Fruit fly (Drosophila melanogaster): Measurements from ENCODE around the gene Prp6.
A peak's percentile ranks its signal among the peaks of the same experiment; 100 is the strongest.

Gene Prp6

dm6 chr3L:18890283-18891175 is 14.6 kb upstream of the Prp6 start, which contains the start of gene CG3961 (continued):
- TF ChIP-seq Sox102F (GFP tag; optimal IDR thresholded peaks at IDR 0.05) (peak; percentile 97), eg (GFP tag; IDR thresholded peaks at IDR 0.05) (peak; percentile 89), fkh (GFP tag; optimal IDR thresholded peaks at IDR 0.05) (peak; percentile 85), CG6163 (GFP tag; IDR thresholded peaks at IDR 0.05) (peak; percentile 89), CG34406 (GFP tag; optimal IDR thresholded peaks at IDR 0.05) (peak; percentile 99), CG6792 (GFP tag; optimal IDR thresholded peaks at IDR 0.05) (peak; percentile 99), Blimp-1 (GFP tag; optimal IDR thresholded peaks at IDR 0.05) (peak; percentile 96), Hr39 (GFP tag; optimal IDR thresholded peaks at IDR 0.05) (peak; percentile 94), Met (GFP tag; optimal IDR thresholded peaks at IDR 0.05) (peak; percentile 98), CG11294 (GFP tag; IDR thresholded peaks at IDR 0.05) (peak; percentile 92; the same call in 1 of the 2 replicates), CG8119 (GFP tag; IDR thresholded peaks at IDR 0.05) (peak; percentile 99), Eip93F (GFP tag; optimal IDR thresholded peaks at IDR 0.05) (peak; percentile 89), OdsH (GFP tag; optimal IDR thresholded peaks at IDR 0.05) (peak; percentile 99), CG4318 (GFP tag; optimal IDR thresholded peaks at IDR 0.05) (peak; percentile 98), esn (GFP tag; optimal IDR thresholded peaks at IDR 0.05) (peak; percentile 99), ss (GFP tag; optimal IDR thresholded peaks at IDR 0.05) (peak; percentile 99), CG9139 (GFP tag; optimal IDR thresholded peaks at IDR 0.05) (peak; percentile 98), topi (GFP tag; optimal IDR thresholded peaks at IDR 0.05) (peak; percentile 98), Ets96B (tag; optimal IDR thresholded peaks at IDR 0.05) (peak; percentile 99), Eip75B (GFP tag; optimal IDR thresholded peaks at IDR 0.05) (peak; percentile 98), acj6 (GFP tag; optimal IDR thresholded peaks at IDR 0.05) (peak; percentile 99), CG8632 (GFP tag; optimal IDR thresholded peaks at IDR 0.05) (peak; percentile 99), Sox15 (GFP tag; optimal IDR thresholded peaks at IDR 0.05) (peak; percentile 98), vri (GFP tag; optimal IDR thresholded peaks at IDR 0.05) (peak; percentile 89), spab (GFP tag; optimal IDR thresholded peaks at IDR 0.05) (peak; percentile 99), CG10669 (GFP tag; optimal IDR thresholded peaks at IDR 0.05) (peak; percentile 98), salr (GFP tag; optimal IDR thresholded peaks at IDR 0.05) (peak; percentile 85 to 100), lz (GFP tag; optimal IDR thresholded peaks at IDR 0.05) (peak; percentile 98), CG15336 (GFP tag; IDR thresholded peaks at IDR 0.05) (peak; percentile 98), Smox (GFP tag; optimal IDR thresholded peaks at IDR 0.05) (peak; percentile 98), Ets21C (GFP tag; optimal IDR thresholded peaks at IDR 0.05) (peak; percentile 91), CG10631 (GFP tag; optimal IDR thresholded peaks at IDR 0.05) (peak; percentile 99), CG32006 (GFP tag; optimal IDR thresholded peaks at IDR 0.05) (peak; percentile 100), CG6808 (GFP tag; optimal IDR thresholded peaks at IDR 0.05) (peak; percentile 99)

DNA sequence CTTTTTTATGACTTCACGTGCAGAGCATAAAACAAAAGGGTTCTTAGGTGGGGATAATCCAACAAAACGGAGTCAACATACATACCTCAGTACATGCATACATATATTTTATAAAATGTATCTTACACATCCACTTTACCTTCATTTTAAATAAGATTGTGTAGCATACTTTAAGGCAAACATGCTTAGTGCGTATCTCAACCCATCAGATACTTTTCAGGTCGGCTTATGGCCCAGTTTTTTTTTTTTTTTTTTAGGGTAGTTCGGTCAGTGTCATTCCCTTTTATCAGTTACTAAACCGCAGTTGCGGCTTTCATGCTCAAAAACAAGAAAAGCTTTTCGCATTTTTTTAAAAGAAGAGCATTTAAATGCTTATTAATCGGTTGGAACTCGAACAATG is 13.2 kb upstream of the Prp6 start, which contains the start of gene NijB:
Gene NijB, plus strand, starts transcription at position 398 of the 400 bp plus-strand sequence.
- TF ChIP-seq CG8119 (GFP tag; IDR thresholded peaks at IDR 0.05): no peak
- peak; percentile 56 for TF ChIP-seq vri (GFP tag; optimal IDR thresholded peaks at IDR 0.05)
- no peak for TF ChIP-seq CG15336 (GFP tag; IDR thresholded peaks at IDR 0.05)
- TF ChIP-seq OdsH (GFP tag; optimal IDR thresholded peaks at IDR 0.05): peak; percentile 7
- TF ChIP-seq Sox102F (GFP tag; optimal IDR thresholded peaks at IDR 0.05): no peak
- TF ChIP-seq Blimp-1 (GFP tag; optimal IDR thresholded peaks at IDR 0.05): no peak
- no peak for TF ChIP-seq CG11294 (GFP tag; IDR thresholded peaks at IDR 0.05)
- no peak for TF ChIP-seq Sox15 (GFP tag; optimal IDR thresholded peaks at IDR 0.05)
- TF ChIP-seq svp (GFP tag): peak; percentile 69
- no peak for TF ChIP-seq CG32006 (GFP tag; optimal IDR thresholded peaks at IDR 0.05)
- TF ChIP-seq fd59A (GFP tag; optimal IDR thresholded peaks at IDR 0.05): no peak
- TF ChIP-seq esn (GFP tag; optimal IDR thresholded peaks at IDR 0.05): no peak
- no peak for TF ChIP-seq lz (GFP tag; optimal IDR thresholded peaks at IDR 0.05)
- no peak for TF ChIP-seq CG10631 (GFP tag; optimal IDR thresholded peaks at IDR 0.05)
- TF ChIP-seq CG9139 (GFP tag; optimal IDR thresholded peaks at IDR 0.05): no peak
- no peak for TF ChIP-seq CG11762 (GFP tag; optimal IDR thresholded peaks at IDR 0.05; ENCODE audit: insufficient read depth)
- no peak for TF ChIP-seq CG34406 (GFP tag; optimal IDR thresholded peaks at IDR 0.05)
- no peak for TF ChIP-seq CG6854 (GFP tag; optimal IDR thresholded peaks at IDR 0.05)
- no peak for TF ChIP-seq dac (GFP tag; optimal IDR thresholded peaks at IDR 0.05)
- TF ChIP-seq ss (GFP tag; optimal IDR thresholded peaks at IDR 0.05): peak in 1 of 2 experiments; percentile 0
- no peak for TF ChIP-seq CG10669 (GFP tag; optimal IDR thresholded peaks at IDR 0.05)
- no peak for TF ChIP-seq cyc (GFP tag; optimal IDR thresholded peaks at IDR 0.05)
- no peak for TF ChIP-seq Gug (GFP tag; IDR thresholded peaks at IDR 0.05)
- no peak for TF ChIP-seq CG8632 (GFP tag; optimal IDR thresholded peaks at IDR 0.05)
- TF ChIP-seq Eip75B (GFP tag; optimal IDR thresholded peaks at IDR 0.05): peak; percentile 88

Data from whole organism, prepupa.